Worm (Caenorhabditis elegans) whole organism, young adult: ENCODE measurements around the gene R02F2.6.
A peak's percentile ranks its signal among the peaks of the same experiment; 100 is the strongest.

ENCODE experiments used
- B0019.2 ChIP-seq: fragments of 200-800 bp; sonication (Bioruptor generic); conservative IDR thresholded peaks from 2 replicates; pipeline ENCODE4 v1.3.6; 2022; ENCODE audit warnings: missing genetic modification reagents, missing genetic modification characterization, missing compliant biosample characterization
- B0261.1 ChIP-seq: sonication (generic microtip); optimal IDR thresholded peaks from 2 replicates; lab custom pipeline; 2016; ENCODE audit warnings: mild to moderate bottlenecking, missing genetic modification characterization, moderate library complexity, missing compliant biosample characterization
- C06A6.2 ChIP-seq: fragments of 200-800 bp; sonication (Bioruptor generic); conservative IDR thresholded peaks from 2 replicates; pipeline ENCODE4 v1.3.6; 2022; ENCODE audit warnings: missing genetic modification characterization, missing compliant biosample characterization
- F10E7.11 ChIP-seq: sonication (generic microtip); optimal IDR thresholded peaks from 2 replicates; lab custom pipeline; 2017; ENCODE audit warnings: mild to moderate bottlenecking, missing genetic modification characterization, moderate library complexity, missing compliant biosample characterization
- F23B12.7 ChIP-seq: sonication (generic microtip); optimal IDR thresholded peaks from 2 replicates; lab custom pipeline; 2017; ENCODE audit warnings: missing genetic modification characterization, mild to moderate bottlenecking, missing compliant biosample characterization, antibody characterized with exemption, moderate library complexity; ENCODE audit not compliant: insufficient read depth
- F39B2.1 ChIP-seq: fragments of 200-800 bp; sonication (Bioruptor generic); IDR thresholded peaks from 2 replicates; pipeline ENCODE4 v1.3.6; 2022; ENCODE audit warnings: missing genetic modification reagents, missing genetic modification characterization, missing compliant biosample characterization
- F49E8.2 ChIP-seq: sonication (generic microtip); optimal IDR thresholded peaks from 3 replicates; lab custom pipeline; 2017; ENCODE audit warnings: missing genetic modification characterization, mild to moderate bottlenecking, missing compliant biosample characterization, antibody characterized with exemption, moderate library complexity; ENCODE audit not compliant: insufficient read depth
- F55B11.4 ChIP-seq: sonication (generic microtip); optimal IDR thresholded peaks from 2 replicates; lab custom pipeline; 2016; ENCODE audit warnings: missing compliant biosample characterization, missing genetic modification characterization, borderline replicate concordance; ENCODE audit not compliant: insufficient read depth
- F57A8.1 ChIP-seq: fragments of 200-800 bp; sonication (Bioruptor generic); optimal IDR thresholded peaks from 2 replicates; lab custom pipeline; 2018; ENCODE audit warnings: mild to moderate bottlenecking, missing genetic modification characterization, moderate library complexity, missing compliant biosample characterization
- K11D2.4 ChIP-seq: fragments of 200-800 bp; sonication (Bioruptor generic); IDR thresholded peaks from 2 replicates; pipeline ENCODE4 v1.3.6; 2022; ENCODE audit warnings: missing genetic modification reagents, missing genetic modification characterization, missing compliant biosample characterization
- T26A5.8 ChIP-seq: sonication (generic microtip); optimal IDR thresholded peaks from 2 replicates; lab custom pipeline; 2016; ENCODE audit warnings: missing genetic modification characterization, missing compliant biosample characterization
- akir-1 ChIP-seq: fragments of 200-800 bp; sonication (Bioruptor generic); optimal IDR thresholded peaks from 2 replicates; lab custom pipeline; 2018; ENCODE audit warnings: mild to moderate bottlenecking, missing genetic modification characterization, moderate library complexity, missing compliant biosample characterization
- aptf-2 ChIP-seq: fragments of 200-800 bp; sonication (Bioruptor generic); conservative IDR thresholded peaks from 2 replicates; pipeline ENCODE4 v1.3.6; 2022; ENCODE audit warnings: missing genetic modification reagents, missing genetic modification characterization, missing compliant biosample characterization
- atf-7 ChIP-seq: sonication (generic microtip); optimal IDR thresholded peaks from 2 replicates; lab custom pipeline; 2017; ENCODE audit warnings: mild to moderate bottlenecking, missing genetic modification characterization, missing compliant biosample characterization
- athp-1 ChIP-seq: sonication (generic microtip); optimal IDR thresholded peaks from 2 replicates; lab custom pipeline; 2017; ENCODE audit warnings: mild to moderate bottlenecking, missing genetic modification characterization, missing compliant biosample characterization
- bed-1 ChIP-seq: fragments of 200-800 bp; sonication (Bioruptor generic); IDR thresholded peaks from 2 replicates; pipeline ENCODE4 v1.3.6; 2022; ENCODE audit warnings: missing genetic modification reagents, missing genetic modification characterization, missing compliant biosample characterization
- bed-2 ChIP-seq: fragments of 200-800 bp; sonication (Bioruptor generic); IDR thresholded peaks from 2 replicates; pipeline ENCODE4 v1.3.6; 2022; ENCODE audit warnings: missing genetic modification reagents, missing genetic modification characterization, missing compliant biosample characterization
- cebp-2 ChIP-seq: fragments of 200-800 bp; sonication (Bioruptor generic); IDR thresholded peaks from 2 replicates; pipeline ENCODE4 v1.3.6; 2022; ENCODE audit warnings: missing genetic modification characterization, missing compliant biosample characterization
- ceh-79 ChIP-seq: sonication (generic microtip); optimal IDR thresholded peaks from 2 replicates; lab custom pipeline; 2017; ENCODE audit warnings: mild to moderate bottlenecking, missing genetic modification characterization, missing compliant biosample characterization
- ceh-91 ChIP-seq: fragments of 200-800 bp; sonication (Bioruptor generic); IDR thresholded peaks from 2 replicates; pipeline ENCODE4 v1.3.6; 2022; ENCODE audit warnings: missing genetic modification reagents, missing genetic modification characterization, missing compliant biosample characterization
- dpl-1 ChIP-seq: fragments of 150-350 bp; optimal IDR thresholded peaks from 2 replicates; lab custom pipeline; 2014; ENCODE audit warnings: missing biosample characterization, missing genetic modification reagents, missing genetic modification characterization
- egl-18 ChIP-seq: fragments of 200-800 bp; sonication (Bioruptor generic); IDR thresholded peaks from 2 replicates; pipeline ENCODE4 v1.3.6; 2022; ENCODE audit warnings: missing genetic modification reagents, missing genetic modification characterization, missing compliant biosample characterization
- egl-44 ChIP-seq: fragments of 200-800 bp; sonication (Bioruptor generic); IDR thresholded peaks from 2 replicates; pipeline ENCODE4 v1.3.6; 2022; ENCODE audit warnings: missing genetic modification reagents, missing genetic modification characterization, missing compliant biosample characterization
- him-1 ChIP-seq: sonication (generic microtip); optimal IDR thresholded peaks from 2 replicates; lab custom pipeline; 2016; ENCODE audit warnings: missing genotype, missing genetic modification reagents, missing genetic modification characterization, missing compliant biosample characterization
- hlh-26 ChIP-seq: fragments of 200-800 bp; sonication (Bioruptor generic); conservative IDR thresholded peaks from 2 replicates; pipeline ENCODE4 v1.3.6; 2022; ENCODE audit warnings: missing genetic modification reagents, missing genetic modification characterization, missing compliant biosample characterization
- hmg-20 ChIP-seq: fragments of 200-800 bp; sonication (Bioruptor generic); IDR thresholded peaks from 2 replicates; pipeline ENCODE4 v1.3.6; 2022; ENCODE audit warnings: missing genetic modification reagents, missing genetic modification characterization, missing compliant biosample characterization
- hrde-1 ChIP-seq: sonication (generic microtip); optimal IDR thresholded peaks from 2 replicates; lab custom pipeline; 2016; ENCODE audit warnings: missing genetic modification characterization, mild to moderate bottlenecking, missing compliant biosample characterization, moderate library complexity, missing genotype, missing genetic modification reagents, borderline replicate concordance
- lag-1 ChIP-seq: fragments of 200-800 bp; sonication (Bioruptor generic); IDR thresholded peaks from 2 replicates; pipeline ENCODE4 v1.3.6; 2022; ENCODE audit warnings: missing genetic modification reagents, missing genetic modification characterization, missing compliant biosample characterization
- let-526 ChIP-seq: fragments of 200-800 bp; sonication (Bioruptor generic); IDR thresholded peaks from 2 replicates; pipeline ENCODE4 v1.3.6; 2022; ENCODE audit warnings: missing genetic modification reagents, missing genetic modification characterization, missing compliant biosample characterization
- lin-26 ChIP-seq: fragments of 200-800 bp; sonication (Bioruptor generic); IDR thresholded peaks from 2 replicates; pipeline ENCODE4 v1.3.6; 2022; ENCODE audit warnings: missing genetic modification reagents, missing genetic modification characterization, missing compliant biosample characterization
- lin-40 ChIP-seq: sonication (generic microtip); optimal IDR thresholded peaks from 2 replicates; lab custom pipeline; 2016; ENCODE audit warnings: missing genetic modification characterization, mild to moderate bottlenecking, missing compliant biosample characterization, missing genotype, missing genetic modification reagents
- lsy-27 ChIP-seq: sonication (generic microtip); optimal IDR thresholded peaks from 2 replicates; lab custom pipeline; 2017; ENCODE audit warnings: missing genetic modification characterization, mild to moderate bottlenecking, missing compliant biosample characterization, antibody characterized with exemption, missing genotype, borderline replicate concordance; ENCODE audit not compliant: insufficient read depth
- madf-6 ChIP-seq: fragments of 200-800 bp; sonication (Bioruptor generic); IDR thresholded peaks from 2 replicates; pipeline ENCODE4 v1.3.6; 2022; ENCODE audit warnings: missing genetic modification reagents, missing genetic modification characterization, missing compliant biosample characterization
- madf-8 ChIP-seq: fragments of 200-800 bp; sonication (Bioruptor generic); conservative IDR thresholded peaks from 2 replicates; pipeline ENCODE4 v1.3.6; 2022; ENCODE audit warnings: missing genetic modification reagents, missing genetic modification characterization, missing compliant biosample characterization
- mel-28 ChIP-seq: sonication (generic microtip); optimal IDR thresholded peaks from 2 replicates; lab custom pipeline; 2016; ENCODE audit warnings: borderline replicate concordance, mild to moderate bottlenecking, missing genetic modification characterization, missing compliant biosample characterization
- mxl-1 ChIP-seq: sonication (generic microtip); optimal IDR thresholded peaks from 2 replicates; lab custom pipeline; 2016; ENCODE audit warnings: missing genetic modification characterization, missing compliant biosample characterization
- nfya-1 ChIP-seq: sonication (generic microtip); optimal IDR thresholded peaks from 2 replicates; lab custom pipeline; 2017; ENCODE audit warnings: antibody characterized with exemption, missing compliant biosample characterization, missing genetic modification characterization, borderline replicate concordance; ENCODE audit not compliant: insufficient read depth
- nfya-2 ChIP-seq: fragments of 200-800 bp; sonication (Bioruptor generic); IDR thresholded peaks from 2 replicates; pipeline ENCODE4 v1.3.6; 2022; ENCODE audit warnings: missing genetic modification reagents, missing genetic modification characterization, missing compliant biosample characterization
- nhr-120 ChIP-seq: fragments of 200-800 bp; sonication (Bioruptor generic); IDR thresholded peaks from 2 replicates; pipeline ENCODE4 v1.3.6; 2022; ENCODE audit warnings: missing genetic modification characterization, missing compliant biosample characterization
- nhr-27 ChIP-seq: fragments of 200-800 bp; sonication (Bioruptor generic); optimal IDR thresholded peaks from 2 replicates; lab custom pipeline; 2018; ENCODE audit warnings: mild to moderate bottlenecking, missing genetic modification characterization, moderate library complexity, missing compliant biosample characterization
- rcor-1 ChIP-seq: fragments of 200-800 bp; sonication (Bioruptor generic); IDR thresholded peaks from 2 replicates; pipeline ENCODE4 v1.3.6; 2022; ENCODE audit warnings: missing genetic modification reagents, missing genetic modification characterization, missing compliant biosample characterization
- sdz-38 ChIP-seq: sonication (generic microtip); optimal IDR thresholded peaks from 2 replicates; lab custom pipeline; 2016; ENCODE audit warnings: missing genotype, missing genetic modification characterization, missing compliant biosample characterization
- sea-2 ChIP-seq: fragments of 200-800 bp; sonication (Bioruptor generic); IDR thresholded peaks from 2 replicates; pipeline ENCODE4 v1.3.6; 2022; ENCODE audit warnings: missing genetic modification characterization, missing compliant biosample characterization
- snpc-4 ChIP-seq, 5 experiments: fragments of 150-350 bp in 1 of 5; sonication (generic microtip) in 4 of 5; optimal IDR thresholded peaks; 2 replicates each; lab custom pipeline; 2014 to 2018; ENCODE audit warnings: missing genetic modification characterization in 5 of 5, missing biosample characterization in 3 of 5, antibody characterized with exemption in 2 of 5, mild to moderate bottlenecking in 2 of 5, missing compliant biosample characterization in 2 of 5, missing genotype in 2 of 5, moderate library complexity in 2 of 5, missing genetic modification reagents in 1 of 5
- sptf-2 ChIP-seq: fragments of 200-800 bp; sonication (Bioruptor generic); optimal IDR thresholded peaks from 2 replicates; lab custom pipeline; 2018; ENCODE audit warnings: mild to moderate bottlenecking, missing genetic modification characterization, missing compliant biosample characterization
- zim-3 ChIP-seq: sonication (generic microtip); optimal IDR thresholded peaks from 2 replicates; lab custom pipeline; 2017; ENCODE audit warnings: mild to moderate bottlenecking, missing genetic modification characterization, moderate library complexity, missing compliant biosample characterization
- ztf-26 ChIP-seq: sonication (generic microtip); optimal IDR thresholded peaks from 2 replicates; lab custom pipeline; 2017; ENCODE audit warnings: missing genetic modification characterization, missing compliant biosample characterization
- ztf-28 ChIP-seq: fragments of 200-800 bp; sonication (Bioruptor generic); IDR thresholded peaks from 2 replicates; pipeline ENCODE4 v1.3.6; 2022; ENCODE audit warnings: missing genetic modification reagents, missing genetic modification characterization, missing compliant biosample characterization

The R02F2.6 gene

ce11 chrIII:5503669-5504068, 24.9 kb upstream of the R02F2.6 start (continued):
- TF ChIP-seq rcor-1 (GFP tag; lab: Robert Waterston, UW) (no peak; the same call in 1 of the 2 replicates), sdz-38 (tag; lab: Kevin White, UChicago) (no peak), lin-26 (GFP tag; lab: Robert Waterston, UW) (no peak), hmg-20 (GFP tag; lab: Robert Waterston, UW) (no peak), ztf-26 (tag; lab: Kevin White, UChicago) (no peak), F23B12.7 (tag; lab: Kevin White, UChicago) (no peak), ztf-28 (no peak), sptf-2 (GFP tag; lab: Kevin White, UChicago) (no peak), ceh-91 (GFP tag; lab: Robert Waterston, UW) (peak; percentile 48; the same call in 1 of the 2 replicates), atf-7 (tag; lab: Kevin White, UChicago) (no peak), F57A8.1 (GFP tag; lab: Kevin White, UChicago) (no peak), bed-1 (GFP tag; lab: Robert Waterston, UW) (no peak), mxl-1 (tag; lab: Kevin White, UChicago) (no peak), let-526 (no peak), madf-8 (GFP tag; lab: Robert Waterston, UW) (no peak; the same call in 1 of the 2 replicates), lag-1 (GFP tag; lab: Robert Waterston, UW) (no peak), nhr-120 (GFP tag; lab: Robert Waterston, UW) (no peak), athp-1 (no peak), dpl-1 (GFP tag; lab: Kevin White, UChicago) (peak; percentile 64), lsy-27 (tag; lab: Kevin White, UChicago) (no peak), bed-2 (no peak), mel-28 (tag; lab: Kevin White, UChicago) (no peak), B0261.1 (tag; lab: Kevin White, UChicago) (no peak), C06A6.2 (GFP tag; lab: Robert Waterston, UW) (no peak), B0019.2 (no peak), F49E8.2 (tag; lab: Kevin White, UChicago) (no peak), ceh-79 (tag; lab: Kevin White, UChicago) (no peak), nfya-2 (GFP tag; lab: Robert Waterston, UW) (no peak), K11D2.4 (no peak), F55B11.4 (no peak), madf-6 (GFP tag; lab: Robert Waterston, UW) (peak; percentile 69; the same call in 1 of the 2 replicates), zim-3 (tag; lab: Kevin White, UChicago) (no peak), aptf-2 (GFP tag; lab: Robert Waterston, UW) (no peak), egl-18 (GFP tag; lab: Robert Waterston, UW) (no peak), F39B2.1 (GFP tag; lab: Robert Waterston, UW) (no peak), him-1 (tag; lab: Kevin White, UChicago) (peak; percentile 56), cebp-2 (GFP tag; lab: Robert Waterston, UW) (no peak), snpc-4 (GFP tag; optimal IDR thresholded peaks at IDR 0.05; lab: Kevin White, UChicago) (no peak), snpc-4 (tag; optimal IDR thresholded peaks at IDR 0.05; lab: Kevin White, UChicago) (no peak), nfya-1 (tag; lab: Kevin White, UChicago) (no peak), hrde-1 (tag; lab: Kevin White, UChicago) (no peak), egl-44 (GFP tag; lab: Robert Waterston, UW) (no peak), akir-1 (GFP tag; lab: Kevin White, UChicago) (no peak), lin-40 (tag; lab: Kevin White, UChicago) (no peak), F10E7.11 (tag; lab: Kevin White, UChicago) (no peak), T26A5.8 (tag; lab: Kevin White, UChicago) (no peak), sea-2 (GFP tag; lab: Robert Waterston, UW) (no peak), nhr-27 (tag; lab: Kevin White, UChicago) (no peak), hlh-26 (GFP tag; lab: Robert Waterston, UW) (no peak)
